Worm (Caenorhabditis elegans) whole organism, L4 larva: Measurements from ENCODE around the gene Y39A1A.27.

Experiments used
- F44E2.7 ChIP-seq: fragments of 200-800 bp; sonication (Bioruptor generic); IDR thresholded peaks from 2 replicates; pipeline ENCODE4 v2.1.2; 2022; ENCODE audit warnings: missing genetic modification characterization, missing compliant biosample characterization
- T20F7.1 ChIP-seq: fragments of 200-800 bp; sonication (Bioruptor generic); optimal IDR thresholded peaks from 2 replicates; lab custom pipeline; 2018; ENCODE audit warnings: mild to moderate bottlenecking, missing genetic modification characterization, missing compliant biosample characterization
- T26A8.4 ChIP-seq: fragments of 200-800 bp; sonication (Bioruptor generic); IDR thresholded peaks from 2 replicates; pipeline ENCODE4 v1.3.6; 2022; ENCODE audit warnings: missing genetic modification characterization, missing compliant biosample characterization
- Y48G9A.11 ChIP-seq: fragments of 200-800 bp; sonication (Bioruptor generic); IDR thresholded peaks from 2 replicates; pipeline ENCODE4 v1.3.6; 2022; ENCODE audit warnings: missing genetic modification reagents, missing genetic modification characterization, missing compliant biosample characterization
- ZK337.2 ChIP-seq: fragments of 200-800 bp; sonication (Bioruptor generic); IDR thresholded peaks from 2 replicates; pipeline ENCODE4 v1.3.6; 2022; ENCODE audit warnings: missing genetic modification reagents, missing genetic modification characterization, missing compliant biosample characterization
- aha-1 ChIP-seq: fragments of 150-350 bp; peaks from one replicate; lab custom pipeline; 2014; ENCODE audit warnings: missing biosample characterization, missing genetic modification characterization
- aly-2 ChIP-seq: sonication (generic microtip); optimal IDR thresholded peaks from 2 replicates; lab custom pipeline; 2018; ENCODE audit warnings: missing biosample characterization, missing genetic modification characterization
- ceh-28 ChIP-seq: fragments of 150-350 bp; optimal IDR thresholded peaks from 2 replicates; lab custom pipeline; 2014; ENCODE audit warnings: missing biosample characterization, missing genetic modification reagents, missing genetic modification characterization
- ceh-44 ChIP-seq: fragments of 200-800 bp; sonication (Bioruptor generic); IDR thresholded peaks from 2 replicates; pipeline ENCODE4 v1.3.6; 2022; ENCODE audit warnings: missing genetic modification reagents, missing genetic modification characterization, missing compliant biosample characterization
- ceh-62 ChIP-seq: sonication (generic microtip); optimal IDR thresholded peaks from 2 replicates; lab custom pipeline; 2017; ENCODE audit warnings: missing biosample characterization, missing genetic modification characterization
- ces-1 ChIP-seq: fragments of 150-350 bp; sonication (generic microtip); optimal IDR thresholded peaks from 4 replicates; lab custom pipeline; 2014; ENCODE audit warnings: missing biosample characterization, missing genetic modification reagents, missing genetic modification characterization
- ctbp-1 ChIP-seq: fragments of 200-800 bp; sonication (Bioruptor generic); IDR thresholded peaks from 2 replicates; pipeline ENCODE4 v1.3.6; 2022; ENCODE audit warnings: missing genetic modification reagents, missing genetic modification characterization, missing compliant biosample characterization
- dmd-9 ChIP-seq: fragments of 200-800 bp; sonication (Bioruptor generic); IDR thresholded peaks from 2 replicates; pipeline ENCODE4 v1.3.6; 2022; ENCODE audit warnings: missing genetic modification reagents, missing genetic modification characterization, missing compliant biosample characterization
- dpl-1 ChIP-seq: fragments of 150-350 bp; optimal IDR thresholded peaks from 2 replicates; lab custom pipeline; 2014; ENCODE audit warnings: missing biosample characterization, missing genetic modification reagents, missing genetic modification characterization
- dve-1 ChIP-seq: sonication (generic microtip); optimal IDR thresholded peaks from 2 replicates; lab custom pipeline; 2017; ENCODE audit warnings: antibody characterized with exemption, mild to moderate bottlenecking, missing genetic modification characterization, missing compliant biosample characterization; ENCODE audit not compliant: insufficient read depth
- egl-43 ChIP-seq: fragments of 200-800 bp; sonication (Bioruptor generic); IDR thresholded peaks from 2 replicates; pipeline ENCODE4 v1.3.6; 2022; ENCODE audit warnings: missing genetic modification reagents, missing genetic modification characterization, missing compliant biosample characterization
- fos-1 ChIP-seq: fragments of 150-350 bp; optimal IDR thresholded peaks from 2 replicates; lab custom pipeline; 2014; ENCODE audit warnings: missing biosample characterization, missing genetic modification characterization
- gei-8 ChIP-seq: fragments of 200-800 bp; sonication (Bioruptor generic); optimal IDR thresholded peaks from 2 replicates; lab custom pipeline; 2018; ENCODE audit warnings: mild to moderate bottlenecking, missing genetic modification characterization, missing compliant biosample characterization
- hif-1 ChIP-seq, 2 experiments: sonication (generic microtip); optimal IDR thresholded peaks; 2 replicates each; lab custom pipeline; 2016 to 2017; ENCODE audit warnings: missing compliant biosample characterization in 2 of 2, missing genetic modification characterization in 2 of 2, missing genetic modification reagents in 2 of 2, missing genotype in 2 of 2, mild to moderate bottlenecking in 1 of 2
- hlh-30 ChIP-seq: sonication (generic microtip); optimal IDR thresholded peaks from 2 replicates; lab custom pipeline; 2017; ENCODE audit warnings: antibody characterized with exemption, mild to moderate bottlenecking, missing genetic modification characterization, missing compliant biosample characterization; ENCODE audit not compliant: insufficient read depth
- lin-38 ChIP-seq: fragments of 200-800 bp; sonication (Bioruptor generic); IDR thresholded peaks from 2 replicates; pipeline ENCODE4 v1.3.6; 2022; ENCODE audit warnings: missing genetic modification reagents, missing genetic modification characterization, missing compliant biosample characterization
- lir-3 ChIP-seq: sonication (generic microtip); optimal IDR thresholded peaks from 2 replicates; lab custom pipeline; 2016; ENCODE audit warnings: mild to moderate bottlenecking, missing genetic modification characterization, missing compliant biosample characterization
- lsy-2 ChIP-seq, 2 experiments: fragments of 150-350 bp in 1 of 2; sonication (generic microtip) in 1 of 2; optimal IDR thresholded peaks; 2 replicates each; lab custom pipeline; 2014 to 2017; ENCODE audit warnings: missing biosample characterization in 2 of 2, missing genetic modification characterization in 2 of 2
- madf-9 ChIP-seq: fragments of 200-800 bp; sonication (Bioruptor generic); conservative IDR thresholded peaks from 2 replicates; pipeline ENCODE4 v1.3.6; 2022; ENCODE audit warnings: missing genetic modification reagents, missing genetic modification characterization, missing compliant biosample characterization
- mdt-29 ChIP-seq: fragments of 200-800 bp; sonication (Bioruptor generic); IDR thresholded peaks from 2 replicates; pipeline ENCODE4 v1.3.6; 2022; ENCODE audit warnings: missing genetic modification reagents, missing genetic modification characterization, missing compliant biosample characterization
- mep-1 ChIP-seq: fragments of 150-350 bp; sonication (generic microtip); optimal IDR thresholded peaks from 3 replicates; lab custom pipeline; 2014; ENCODE audit warnings: missing biosample characterization, missing genetic modification characterization
- mxl-3 ChIP-seq: fragments of 200-800 bp; sonication (Bioruptor generic); optimal IDR thresholded peaks from 2 replicates; lab custom pipeline; 2018; ENCODE audit warnings: mild to moderate bottlenecking, missing genetic modification characterization, missing compliant biosample characterization
- nhr-10 ChIP-seq: fragments of 150-350 bp; optimal IDR thresholded peaks from 2 replicates; lab custom pipeline; 2014; ENCODE audit warnings: missing biosample characterization, missing genetic modification characterization
- nhr-11 ChIP-seq: fragments of 150-350 bp; optimal IDR thresholded peaks from 2 replicates; lab custom pipeline; 2014; ENCODE audit warnings: missing biosample characterization, missing genetic modification characterization
- nhr-237 ChIP-seq: sonication (generic microtip); optimal IDR thresholded peaks from 2 replicates; lab custom pipeline; 2017; ENCODE audit warnings: missing biosample characterization, missing genetic modification characterization
- nhr-25 ChIP-seq: sonication (generic microtip); optimal IDR thresholded peaks from 2 replicates; lab custom pipeline; 2017; ENCODE audit warnings: missing genetic modification characterization, mild to moderate bottlenecking, missing compliant biosample characterization, antibody characterized with exemption, moderate library complexity, borderline replicate concordance; ENCODE audit not compliant: insufficient read depth
- nhr-28 ChIP-seq: fragments of 150-350 bp; optimal IDR thresholded peaks from 2 replicates; lab custom pipeline; 2014; ENCODE audit warnings: missing biosample characterization, missing genetic modification characterization
- nhr-41 ChIP-seq: fragments of 200-800 bp; sonication (Bioruptor generic); IDR thresholded peaks from 2 replicates; pipeline ENCODE4 v1.3.6; 2022; ENCODE audit warnings: missing genetic modification reagents, missing genetic modification characterization, missing compliant biosample characterization
- nhr-42 ChIP-seq: fragments of 200-800 bp; sonication (Bioruptor generic); IDR thresholded peaks from 2 replicates; pipeline ENCODE4 v1.3.6; 2022; ENCODE audit warnings: missing genetic modification characterization, missing compliant biosample characterization
- nhr-77 ChIP-seq: fragments of 150-350 bp; optimal IDR thresholded peaks from 2 replicates; lab custom pipeline; 2014; ENCODE audit warnings: missing biosample characterization, missing genetic modification characterization
- pha-4 ChIP-seq, 2 experiments: fragments of 150-350 bp in 1 of 2; fragments of 200-800 bp in 1 of 2; sonication (Bioruptor generic) in 1 of 2; IDR thresholded peaks in 1 of 2; optimal IDR thresholded peaks in 1 of 2; 2 replicates each; pipeline versions ENCODE4 v1.3.6 to Lab custom; 2014 to 2022; ENCODE audit warnings: missing genetic modification characterization in 2 of 2, missing genetic modification reagents in 2 of 2, missing biosample characterization in 1 of 2, missing compliant biosample characterization in 1 of 2
- php-3 ChIP-seq: fragments of 200-800 bp; sonication (Bioruptor generic); IDR thresholded peaks from 2 replicates; pipeline ENCODE4 v1.3.6; 2022; ENCODE audit warnings: missing genetic modification reagents, missing genetic modification characterization, missing compliant biosample characterization
- rbr-2 ChIP-seq: sonication (generic microtip); optimal IDR thresholded peaks from 2 replicates; lab custom pipeline; 2016; ENCODE audit warnings: missing genotype, missing genetic modification characterization, missing compliant biosample characterization
- saeg-2 ChIP-seq: fragments of 200-800 bp; sonication (Bioruptor generic); IDR thresholded peaks from 2 replicates; pipeline ENCODE4 v1.3.6; 2022; ENCODE audit warnings: missing genetic modification reagents, missing genetic modification characterization, missing compliant biosample characterization
- sdz-12 ChIP-seq: fragments of 200-800 bp; sonication (Bioruptor generic); optimal IDR thresholded peaks from 2 replicates; lab custom pipeline; 2018; ENCODE audit warnings: mild to moderate bottlenecking, missing genetic modification characterization, missing compliant biosample characterization
- skn-1 ChIP-seq: fragments of 150-350 bp; optimal IDR thresholded peaks from 2 replicates; lab custom pipeline; 2014; ENCODE audit warnings: missing biosample characterization, missing genetic modification characterization
- spr-1 ChIP-seq: sonication (generic microtip); optimal IDR thresholded peaks from 2 replicates; lab custom pipeline; 2016; ENCODE audit warnings: mild to moderate bottlenecking, missing genetic modification characterization, missing compliant biosample characterization
- tag-97 ChIP-seq: fragments of 200-800 bp; sonication (Bioruptor generic); IDR thresholded peaks from 2 replicates; pipeline ENCODE4 v1.3.6; 2022; ENCODE audit warnings: missing genetic modification characterization, missing compliant biosample characterization
- unc-130 ChIP-seq: sonication (generic microtip); optimal IDR thresholded peaks from 2 replicates; lab custom pipeline; 2016; ENCODE audit warnings: missing genetic modification reagents, missing genetic modification characterization, missing compliant biosample characterization
- unc-62 ChIP-seq, 3 experiments: fragments of 150-350 bp in 1 of 3; sonication (generic microtip); optimal IDR thresholded peaks in 2 of 3; peaks in 1 of 3; 1 replicate in 1 of 3; 2 replicates in 2 of 3; lab custom pipeline; 2014 to 2017; ENCODE audit warnings: missing biosample characterization in 3 of 3, missing genetic modification characterization in 3 of 3, missing genetic modification reagents in 3 of 3, missing genotype in 1 of 3
- zip-11 ChIP-seq: fragments of 200-800 bp; sonication (Bioruptor generic); IDR thresholded peaks from 2 replicates; pipeline ENCODE4 v1.3.6; 2022; ENCODE audit warnings: missing genetic modification characterization, missing compliant biosample characterization

Gene Y39A1A.27

ce11 chrIII:10600894-10601293 lies 37.9 kb upstream of the Y39A1A.27 start:
- TF ChIP-seq dpl-1 (GFP tag; lab: Kevin White, UChicago) (no peak), aly-2 (no peak), nhr-11 (tag; lab: Kevin White, UChicago) (peak; percentile 14)

ce11 chrIII:10603248-10603647 lies 35.5 kb upstream of the Y39A1A.27 start, which contains the start of gene Y39A1A.2:
Gene Y39A1A.2, minus strand, starts transcription at chrIII:10603566.
- TF ChIP-seq ceh-28 (tag; lab: Kevin White, UChicago) (peak; percentile 75), madf-9 (GFP tag; lab: Robert Waterston, UW) (no peak)

ce11 chrIII:10604325-10604724 lies 34.4 kb upstream of the Y39A1A.27 start:
- TF ChIP-seq ceh-44 (GFP tag; lab: Robert Waterston, UW) (no peak), php-3 (GFP tag; lab: Robert Waterston, UW) (no peak), mxl-3 (GFP tag; lab: Kevin White, UChicago) (no peak), fos-1 (tag; lab: Kevin White, UChicago) (no peak), T26A8.4 (GFP tag; lab: Robert Waterston, UW) (no peak), dmd-9 (GFP tag; lab: Robert Waterston, UW) (no peak), hif-1 (tag; optimal IDR thresholded peaks at IDR 0.05; lab: Kevin White, UChicago) (no peak), ceh-28 (tag; lab: Kevin White, UChicago) (no peak), lin-38 (GFP tag; lab: Robert Waterston, UW) (no peak), nhr-237 (tag; lab: Kevin White, UChicago) (no peak), saeg-2 (no peak), lir-3 (tag; lab: Kevin White, UChicago) (no peak), mep-1 (tag; lab: Kevin White, UChicago) (no peak), hlh-30 (tag; lab: Kevin White, UChicago) (peak; percentile 44), T20F7.1 (no peak), gei-8 (no peak), aly-2 (no peak), nhr-25 (no peak), rbr-2 (tag; lab: Kevin White, UChicago) (no peak), Y48G9A.11 (GFP tag; lab: Robert Waterston, UW) (no peak), mdt-29 (GFP tag; lab: Robert Waterston, UW) (no peak), aha-1 (tag; lab: Kevin White, UChicago) (peak; percentile 46), nhr-28 (tag; lab: Kevin White, UChicago) (no peak), dve-1 (tag; lab: Kevin White, UChicago) (no peak), nhr-41 (GFP tag; lab: Robert Waterston, UW) (no peak), pha-4 (GFP tag; IDR thresholded peaks at IDR 0.05; lab: Robert Waterston, UW) (no peak), pha-4 (tag; optimal IDR thresholded peaks at IDR 0.05; lab: Kevin White, UChicago) (no peak), nhr-77 (tag; lab: Kevin White, UChicago) (no peak), spr-1 (tag; lab: Kevin White, UChicago) (no peak), egl-43 (no peak), sdz-12 (GFP tag; lab: Kevin White, UChicago) (no peak), ces-1 (no peak), nhr-42 (GFP tag; lab: Robert Waterston, UW) (no peak), lsy-2 (tag; optimal IDR thresholded peaks at IDR 0.05; lab: Kevin White, UChicago) (peak in 1 of 2 experiments; percentile 19), zip-11 (GFP tag; lab: Robert Waterston, UW) (no peak), tag-97 (GFP tag; lab: Robert Waterston, UW) (no peak), ZK337.2 (GFP tag; lab: Robert Waterston, UW) (no peak), F44E2.7 (GFP tag; lab: Robert Waterston, UW) (no peak), unc-62 (GFP tag; optimal IDR thresholded peaks at IDR 0.05 in 1 of 2; lab: Kevin White, UChicago) (peak in 1 of 2 experiments; percentile 28), unc-62 (tag; optimal IDR thresholded peaks at IDR 0.05; lab: Kevin White, UChicago) (no peak), skn-1 (tag; lab: Kevin White, UChicago) (no peak), ctbp-1 (GFP tag; lab: Robert Waterston, UW) (0 out of 2 replicates have a peak, but pooled peaks have one; percentile 35), dpl-1 (GFP tag; lab: Kevin White, UChicago) (no peak), ceh-62 (tag; lab: Kevin White, UChicago) (no peak), nhr-10 (tag; lab: Kevin White, UChicago) (no peak), unc-130 (GFP tag; lab: Kevin White, UChicago) (no peak)
